Fruit fly (Drosophila melanogaster) whole organism, adult: Measurements from ENCODE around the gene CG13074.

Experiments used
- CG11617 ChIP-seq: fragments of 200-800 bp; sonication (Bioruptor generic); optimal IDR thresholded peaks from 2 replicates; lab custom pipeline; 2017; ENCODE audit warnings: mild to moderate bottlenecking, missing biosample characterization, missing genetic modification reagents, missing genetic modification characterization
- CG12768 ChIP-seq: fragments of 200-800 bp; sonication (Bioruptor generic); optimal IDR thresholded peaks from 2 replicates; lab custom pipeline; 2017; ENCODE audit warnings: missing biosample characterization, missing genetic modification characterization, mild to moderate bottlenecking, moderate library complexity, missing genetic modification reagents
- CG14711 ChIP-seq: fragments of 200-800 bp; sonication (Bioruptor generic); optimal IDR thresholded peaks from 2 replicates; lab custom pipeline; 2018; ENCODE audit warnings: missing biosample characterization, mild to moderate bottlenecking, missing genetic modification characterization, moderate library complexity
- CG1620 ChIP-seq: fragments of 200-800 bp; sonication (Bioruptor generic); optimal IDR thresholded peaks from 2 replicates; lab custom pipeline; 2016; ENCODE audit warnings: missing biosample characterization, missing genetic modification characterization
- CG33017 ChIP-seq: fragments of 200-800 bp; sonication (Bioruptor generic); optimal IDR thresholded peaks from 2 replicates; lab custom pipeline; 2018; ENCODE audit warnings: missing biosample characterization, mild to moderate bottlenecking, missing genetic modification characterization, moderate library complexity
- CG5204 ChIP-seq: fragments of 200-800 bp; sonication (Bioruptor generic); optimal IDR thresholded peaks from 2 replicates; lab custom pipeline; 2016; ENCODE audit warnings: missing biosample characterization, missing genetic modification characterization
- CG7045 ChIP-seq: fragments of 200-800 bp; sonication (Bioruptor generic); optimal IDR thresholded peaks from 2 replicates; lab custom pipeline; 2017; ENCODE audit warnings: missing biosample characterization, mild to moderate bottlenecking, missing genetic modification characterization
- CG7101 ChIP-seq: fragments of 200-800 bp; sonication (Bioruptor generic); optimal IDR thresholded peaks from 2 replicates; lab custom pipeline; 2018; ENCODE audit warnings: missing biosample characterization, mild to moderate bottlenecking, missing genetic modification characterization, moderate library complexity
- Clk ChIP-seq: fragments of 200-800 bp; sonication (Bioruptor generic); optimal IDR thresholded peaks from 2 replicates; lab custom pipeline; 2017; ENCODE audit warnings: missing biosample characterization, missing genetic modification characterization
- Crg-1 ChIP-seq: fragments of 200-800 bp; sonication (Bioruptor generic); optimal IDR thresholded peaks from 2 replicates; lab custom pipeline; 2016; ENCODE audit warnings: missing biosample characterization, missing genetic modification characterization
- Hr96 ChIP-seq: fragments of 200-800 bp; sonication (Bioruptor generic); optimal IDR thresholded peaks from 2 replicates; lab custom pipeline; 2016; ENCODE audit warnings: missing biosample characterization, missing genetic modification characterization
- Mnt ChIP-seq: fragments of 200-800 bp; sonication (Bioruptor generic); optimal IDR thresholded peaks from 2 replicates; lab custom pipeline; 2016; ENCODE audit warnings: missing biosample characterization, mild to moderate bottlenecking, missing genetic modification characterization
- bab1 ChIP-seq: fragments of 200-800 bp; sonication (Bioruptor generic); optimal IDR thresholded peaks from 3 replicates; lab custom pipeline; 2019; ENCODE audit warnings: missing biosample characterization, mild to moderate bottlenecking, missing genetic modification characterization, moderate library complexity
- cic ChIP-seq: fragments of 200-800 bp; sonication (Bioruptor generic); optimal IDR thresholded peaks from 2 replicates; lab custom pipeline; 2017; ENCODE audit warnings: missing biosample characterization, mild to moderate bottlenecking, missing genetic modification characterization, moderate library complexity
- cnc ChIP-seq, 2 experiments: fragments of >200 bp; optimal IDR thresholded peaks; 2 replicates each; lab custom pipeline; 2017
- kay ChIP-seq: fragments of 200-800 bp; sonication (Bioruptor generic); peaks from one replicate; lab custom pipeline; 2016; ENCODE audit warnings: missing biosample characterization, missing genetic modification characterization, borderline replicate concordance
- ovo ChIP-seq: fragments of 200-800 bp; sonication (Bioruptor generic); optimal IDR thresholded peaks from 2 replicates; lab custom pipeline; 2016; ENCODE audit warnings: missing biosample characterization, missing genetic modification characterization
- pad ChIP-seq: fragments of 200-800 bp; sonication (Bioruptor generic); optimal IDR thresholded peaks from 3 replicates; lab custom pipeline; 2017; ENCODE audit warnings: missing biosample characterization, missing genetic modification characterization, mild to moderate bottlenecking, moderate library complexity, missing genetic modification reagents
- tj ChIP-seq: fragments of 200-800 bp; sonication (Bioruptor generic); optimal IDR thresholded peaks from 3 replicates; lab custom pipeline; 2017; ENCODE audit warnings: missing biosample characterization, mild to moderate bottlenecking, missing genetic modification characterization, moderate library complexity
- toe ChIP-seq: fragments of 200-800 bp; sonication (Bioruptor generic); optimal IDR thresholded peaks from 2 replicates; lab custom pipeline; 2016; ENCODE audit warnings: missing biosample characterization, missing genetic modification characterization

Gene CG13074

dm6 chr3L:16112069-16112820, 15.0 kb upstream of the CG13074 start, which contains the start of gene Zn72D:
TSS of gene Zn72D (minus strand) at chr3L:16112626.
- TF ChIP-seq ovo (GFP tag; lab: Kevin White, UChicago) (peak; percentile 18), CG11617 (GFP tag; lab: Kevin White, UChicago) (peak; percentile 29), Crg-1 (GFP tag; lab: Kevin White, UChicago) (no peak), toe (GFP tag; lab: Kevin White, UChicago) (no peak), CG5204 (GFP tag; lab: Kevin White, UChicago) (no peak), kay (GFP tag; lab: Kevin White, UChicago) (no peak), CG33017 (tag; lab: Kevin White, UChicago) (no peak), pad (no peak), CG12768 (GFP tag; lab: Kevin White, UChicago) (peak; percentile 65), Hr96 (GFP tag; lab: Kevin White, UChicago) (no peak), CG7101 (tag; lab: Kevin White, UChicago) (no peak), bab1 (GFP tag; lab: Kevin White, UChicago) (peak; percentile 35), Clk (GFP tag; lab: Kevin White, UChicago) (no peak), CG1620 (GFP tag; lab: Kevin White, UChicago) (no peak), Mnt (peak; percentile 8), CG14711 (tag; lab: Kevin White, UChicago) (no peak), cic (GFP tag; lab: Kevin White, UChicago) (no peak), cnc (optimal IDR thresholded peaks at IDR 0.05; lab: Kevin White, UChicago) (no peak), CG7045 (no peak), tj (GFP tag; lab: Kevin White, UChicago) (no peak)

dm6 chr3L:16105528-16105927, 8.2 kb upstream of the CG13074 start, which contains the start of the genes IntS9 and CG43295:
TSS of gene IntS9 (minus strand) at chr3L:16105627.
TSS of gene CG43295 (plus strand) at chr3L:16105852.
- peak; percentile 47 for TF ChIP-seq Clk (GFP tag; lab: Kevin White, UChicago)
- TF ChIP-seq CG7101 (tag; lab: Kevin White, UChicago): peak; percentile 80
- TF ChIP-seq tj (GFP tag; lab: Kevin White, UChicago): peak; percentile 48
- peak; percentile 77 for TF ChIP-seq CG12768 (GFP tag; lab: Kevin White, UChicago)
- TF ChIP-seq pad: peak; percentile 52
- no peak for TF ChIP-seq cnc (optimal IDR thresholded peaks at IDR 0.05; lab: Kevin White, UChicago)
- TF ChIP-seq Crg-1 (GFP tag; lab: Kevin White, UChicago): peak; percentile 64
- TF ChIP-seq CG7045: peak; percentile 45
- peak; percentile 85 for TF ChIP-seq toe (GFP tag; lab: Kevin White, UChicago)
- TF ChIP-seq kay (GFP tag; lab: Kevin White, UChicago): no peak
- TF ChIP-seq Mnt: peak; percentile 81
- peak; percentile 86 for TF ChIP-seq Hr96 (GFP tag; lab: Kevin White, UChicago)
- TF ChIP-seq ovo (GFP tag; lab: Kevin White, UChicago): peak; percentile 71
- TF ChIP-seq CG33017 (tag; lab: Kevin White, UChicago): peak; percentile 76
- peak; percentile 83 for TF ChIP-seq CG5204 (GFP tag; lab: Kevin White, UChicago)
- TF ChIP-seq bab1 (GFP tag; lab: Kevin White, UChicago): peak; percentile 78
- TF ChIP-seq CG1620 (GFP tag; lab: Kevin White, UChicago): peak; percentile 83
- TF ChIP-seq CG11617 (GFP tag; lab: Kevin White, UChicago): peak; percentile 78
- TF ChIP-seq CG14711 (tag; lab: Kevin White, UChicago): peak; percentile 78
- peak; percentile 7 for TF ChIP-seq cic (GFP tag; lab: Kevin White, UChicago)

- TF ChIP-seq CG7045 (no peak), toe (GFP tag; lab: Kevin White, UChicago) (no peak), Mnt (no peak), bab1 (GFP tag; lab: Kevin White, UChicago) (no peak), CG1620 (GFP tag; lab: Kevin White, UChicago) (no peak)
Measured at dm6 chr3L:16100059-16100458, 2.8 kb upstream of the CG13074 start, which contains the start of gene IleRS-m. TSS of gene IleRS-m (plus strand) at chr3L:16100280.

- TF ChIP-seq Hr96 (GFP tag; lab: Kevin White, UChicago) (no peak), Crg-1 (GFP tag; lab: Kevin White, UChicago) (no peak), CG33017 (tag; lab: Kevin White, UChicago) (no peak), CG14711 (tag; lab: Kevin White, UChicago) (peak; percentile 31), tj (GFP tag; lab: Kevin White, UChicago) (peak; percentile 71), CG1620 (GFP tag; lab: Kevin White, UChicago) (no peak), Clk (GFP tag; lab: Kevin White, UChicago) (no peak), CG11617 (GFP tag; lab: Kevin White, UChicago) (no peak), Mnt (peak; percentile 38), CG7101 (tag; lab: Kevin White, UChicago) (peak; percentile 43), CG12768 (GFP tag; lab: Kevin White, UChicago) (no peak), pad (no peak), CG5204 (GFP tag; lab: Kevin White, UChicago) (no peak), cic (GFP tag; lab: Kevin White, UChicago) (peak; percentile 32), ovo (GFP tag; lab: Kevin White, UChicago) (no peak), kay (GFP tag; lab: Kevin White, UChicago) (no peak), bab1 (GFP tag; lab: Kevin White, UChicago) (peak; percentile 51), cnc (optimal IDR thresholded peaks at IDR 0.05; lab: Kevin White, UChicago) (no peak), CG7045 (no peak)
Measured at dm6 chr3L:16090330-16090803, 6.9 kb downstream of the CG13074 start, which contains the start of the genes CG5235 and ClC-c. TSS of gene CG5235 (minus strand) at chr3L:16090392. TSS of gene ClC-c (plus strand) at chr3L:16090454.

- TF ChIP-seq tj (GFP tag; lab: Kevin White, UChicago): peak; percentile 13
- no peak for TF ChIP-seq CG1620 (GFP tag; lab: Kevin White, UChicago)
- peak; percentile 44 for TF ChIP-seq CG14711 (tag; lab: Kevin White, UChicago)
- no peak for TF ChIP-seq Hr96 (GFP tag; lab: Kevin White, UChicago)
- TF ChIP-seq bab1 (GFP tag; lab: Kevin White, UChicago): peak; percentile 72
- no peak for TF ChIP-seq CG5204 (GFP tag; lab: Kevin White, UChicago)
- TF ChIP-seq kay (GFP tag; lab: Kevin White, UChicago): no peak
- no peak for TF ChIP-seq cic (GFP tag; lab: Kevin White, UChicago)
- peak; percentile 59 for TF ChIP-seq CG7101 (tag; lab: Kevin White, UChicago)
- no peak for TF ChIP-seq ovo (GFP tag; lab: Kevin White, UChicago)
- TF ChIP-seq CG33017 (tag; lab: Kevin White, UChicago): peak; percentile 31
- no peak for TF ChIP-seq cnc (optimal IDR thresholded peaks at IDR 0.05; lab: Kevin White, UChicago)
- peak; percentile 22 for TF ChIP-seq CG11617 (GFP tag; lab: Kevin White, UChicago)
- TF ChIP-seq CG7045: no peak
- TF ChIP-seq Mnt: peak; percentile 37
- TF ChIP-seq Clk (GFP tag; lab: Kevin White, UChicago): no peak
- TF ChIP-seq Crg-1 (GFP tag; lab: Kevin White, UChicago): no peak
- TF ChIP-seq toe (GFP tag; lab: Kevin White, UChicago): no peak
- no peak for TF ChIP-seq CG12768 (GFP tag; lab: Kevin White, UChicago)
- TF ChIP-seq pad: no peak
Measured at dm6 chr3L:16087323-16087816, 9.9 kb downstream of the CG13074 start, which contains the start of gene Tasp1. TSS of gene Tasp1 (minus strand) at chr3L:16087525.
